Worm (Caenorhabditis elegans) whole organism, L3 larva: Measurements from ENCODE around the gene end-3.

Experiments
- ama-1 ChIP-seq: fragments of 150-350 bp; optimal IDR thresholded peaks from 2 replicates; lab custom pipeline; 2018
- ceh-16 ChIP-seq: sonication (generic microtip); optimal IDR thresholded peaks from 2 replicates; lab custom pipeline; 2017; ENCODE audit warnings: missing biosample characterization, missing genetic modification characterization
- daf-12 ChIP-seq: fragments of 150-350 bp; optimal IDR thresholded peaks from 2 replicates; lab custom pipeline; 2014; ENCODE audit warnings: missing biosample characterization, missing genetic modification reagents, missing genetic modification characterization
- egl-27 ChIP-seq: sonication (generic microtip); optimal IDR thresholded peaks from 4 replicates; lab custom pipeline; 2017; ENCODE audit warnings: missing biosample characterization, missing genetic modification reagents, missing genetic modification characterization
- lsy-12 ChIP-seq: sonication (generic microtip); optimal IDR thresholded peaks from 2 replicates; lab custom pipeline; 2016; ENCODE audit warnings: mild to moderate bottlenecking, missing genetic modification characterization, missing compliant biosample characterization
- nhr-25 ChIP-seq: sonication (generic microtip); optimal IDR thresholded peaks from 2 replicates; lab custom pipeline; 2017; ENCODE audit warnings: missing biosample characterization, missing genetic modification characterization
- nhr-28 ChIP-seq: fragments of 150-350 bp; optimal IDR thresholded peaks from 2 replicates; lab custom pipeline; 2014; ENCODE audit warnings: missing biosample characterization, missing genetic modification characterization
- pha-4 ChIP-seq: fragments of 150-350 bp; optimal IDR thresholded peaks from 2 replicates; lab custom pipeline; 2014; ENCODE audit warnings: missing biosample characterization, missing genetic modification reagents, missing genetic modification characterization
- pqm-1 ChIP-seq: fragments of 150-350 bp; optimal IDR thresholded peaks from 2 replicates; lab custom pipeline; 2017; ENCODE audit warnings: missing biosample characterization, missing genetic modification characterization, inconsistent platforms
- snpc-4 ChIP-seq: fragments of 150-350 bp; optimal IDR thresholded peaks from 2 replicates; lab custom pipeline; 2014; ENCODE audit warnings: missing biosample characterization, missing genetic modification characterization
- ztf-11 ChIP-seq: fragments of 150-350 bp; optimal IDR thresholded peaks from 2 replicates; lab custom pipeline; 2014; ENCODE audit warnings: missing biosample characterization, missing genetic modification characterization
- ztf-4 ChIP-seq: fragments of 150-350 bp; optimal IDR thresholded peaks from 2 replicates; lab custom pipeline; 2014; ENCODE audit warnings: missing biosample characterization, missing genetic modification characterization

DNA sequence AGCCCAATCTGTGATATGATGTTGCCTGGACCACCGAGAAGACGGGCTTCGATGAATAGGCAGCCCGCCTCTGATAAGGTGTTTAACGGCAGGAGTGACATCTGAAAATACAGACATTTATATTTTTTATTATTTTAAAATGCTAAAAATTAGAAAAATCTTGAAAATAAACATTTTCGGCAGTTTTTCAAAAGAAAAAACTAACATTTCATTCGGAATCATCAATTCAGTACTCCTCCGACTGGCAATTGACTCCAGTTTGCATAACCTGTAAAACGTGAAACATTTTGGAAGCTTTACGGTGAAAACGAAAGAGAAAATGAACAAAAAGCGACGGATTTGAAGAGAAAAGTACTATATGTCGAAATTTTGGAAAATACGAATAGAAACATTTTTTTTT, 8.7 kb upstream of the end-3 start, which contains the start of gene ric-7:
- no peak for TF ChIP-seq lsy-12 (tag; lab: Kevin White, UChicago)
- no peak for TF ChIP-seq ztf-4 (tag; lab: Kevin White, UChicago)
- TF ChIP-seq ceh-16 (tag; lab: Kevin White, UChicago) = no peak
- TF ChIP-seq egl-27 = no peak
- no peak for TF ChIP-seq daf-12
- TF ChIP-seq pha-4 = no peak
- no peak for TF ChIP-seq nhr-25 (tag; lab: Kevin White, UChicago)
- no peak for TF ChIP-seq snpc-4
- no peak for TF ChIP-seq ama-1
- TF ChIP-seq nhr-28 (tag; lab: Kevin White, UChicago) = no peak
- TF ChIP-seq ztf-11 (tag; lab: Kevin White, UChicago) = no peak
- TF ChIP-seq pqm-1 (tag; lab: Kevin White, UChicago) = no peak
